Worm (Caenorhabditis elegans) whole organism, L2 larva: ENCODE measurements around the gene F01G12.18.

Source experiments
- C34F6.9 ChIP-seq: fragments of 150-350 bp; optimal IDR thresholded peaks from 2 replicates; lab custom pipeline; 2014; ENCODE audit warnings: missing biosample characterization, missing genetic modification characterization
- F13H6.1 ChIP-seq: sonication (generic microtip); optimal IDR thresholded peaks from 2 replicates; lab custom pipeline; 2016; ENCODE audit warnings: missing genetic modification characterization, missing compliant biosample characterization
- R02D3.7 ChIP-seq: fragments of 150-350 bp; optimal IDR thresholded peaks from 2 replicates; lab custom pipeline; 2014; ENCODE audit warnings: missing biosample characterization, missing genetic modification characterization
- Y55F3AM.14 ChIP-seq: fragments of 200-800 bp; sonication (Bioruptor generic); optimal IDR thresholded peaks from 2 replicates; lab custom pipeline; 2018; ENCODE audit warnings: mild to moderate bottlenecking, missing genetic modification characterization, missing compliant biosample characterization
- ZK546.5 ChIP-seq: sonication (generic microtip); optimal IDR thresholded peaks from 2 replicates; lab custom pipeline; 2017; ENCODE audit warnings: missing biosample characterization, missing genetic modification characterization
- alr-1 ChIP-seq: fragments of 150-350 bp; optimal IDR thresholded peaks from 2 replicates; lab custom pipeline; 2014; ENCODE audit warnings: missing biosample characterization, missing genetic modification characterization
- aly-2 ChIP-seq: fragments of 150-350 bp; optimal IDR thresholded peaks from 2 replicates; lab custom pipeline; 2014; ENCODE audit warnings: missing biosample characterization, missing genetic modification characterization
- ama-1 ChIP-seq: fragments of 150-350 bp; optimal IDR thresholded peaks from 2 replicates; lab custom pipeline; 2018; ENCODE audit warnings: inconsistent platforms
- blmp-1 ChIP-seq: sonication (generic microtip); optimal IDR thresholded peaks from 2 replicates; lab custom pipeline; 2017; ENCODE audit warnings: missing genetic modification characterization, mild to moderate bottlenecking, missing compliant biosample characterization, antibody characterized with exemption, moderate library complexity; ENCODE audit not compliant: insufficient read depth
- ceh-16 ChIP-seq: fragments of 150-350 bp; optimal IDR thresholded peaks from 2 replicates; lab custom pipeline; 2014; ENCODE audit warnings: missing biosample characterization, missing genetic modification characterization
- ceh-82 ChIP-seq: fragments of 150-350 bp; optimal IDR thresholded peaks from 2 replicates; lab custom pipeline; 2014; ENCODE audit warnings: missing biosample characterization, missing genetic modification characterization
- crh-2 ChIP-seq: sonication (generic microtip); optimal IDR thresholded peaks from 2 replicates; lab custom pipeline; 2017; ENCODE audit warnings: missing biosample characterization, missing genetic modification characterization
- dmd-4 ChIP-seq: sonication (generic microtip); optimal IDR thresholded peaks from 2 replicates; lab custom pipeline; 2017; ENCODE audit warnings: missing biosample characterization, missing genetic modification characterization
- egl-27 ChIP-seq: sonication (generic microtip); optimal IDR thresholded peaks from 3 replicates; lab custom pipeline; 2017; ENCODE audit warnings: missing biosample characterization, missing genetic modification reagents, missing genetic modification characterization
- elt-1 ChIP-seq: fragments of 150-350 bp; optimal IDR thresholded peaks from 2 replicates; lab custom pipeline; 2014; ENCODE audit warnings: missing biosample characterization, missing genetic modification characterization
- elt-3 ChIP-seq: sonication (generic microtip); optimal IDR thresholded peaks from 2 replicates; lab custom pipeline; 2017; ENCODE audit warnings: missing biosample characterization, missing genetic modification characterization
- fos-1 ChIP-seq: fragments of 150-350 bp; optimal IDR thresholded peaks from 2 replicates; lab custom pipeline; 2014; ENCODE audit warnings: missing biosample characterization, missing genetic modification characterization
- gmeb-1 ChIP-seq: fragments of 150-350 bp; optimal IDR thresholded peaks from 2 replicates; lab custom pipeline; 2014; ENCODE audit warnings: missing biosample characterization, missing genetic modification characterization
- lin-11 ChIP-seq: fragments of 150-350 bp; sonication (generic microtip); optimal IDR thresholded peaks from 2 replicates; lab custom pipeline; 2014; ENCODE audit warnings: missing biosample characterization, missing genetic modification characterization, inconsistent platforms, mixed read lengths
- lin-13 ChIP-seq: fragments of 150-350 bp; optimal IDR thresholded peaks from 2 replicates; lab custom pipeline; 2014; ENCODE audit warnings: missing biosample characterization, missing genetic modification reagents, missing genetic modification characterization
- lin-39 ChIP-seq: fragments of 150-350 bp; optimal IDR thresholded peaks from 2 replicates; lab custom pipeline; 2014; ENCODE audit warnings: missing biosample characterization, missing genetic modification reagents, missing genetic modification characterization
- lsy-2 ChIP-seq, 2 experiments: fragments of 150-350 bp in 1 of 2; sonication (generic microtip) in 1 of 2; optimal IDR thresholded peaks; 2 replicates each; lab custom pipeline; 2014 to 2017; ENCODE audit warnings: missing biosample characterization in 2 of 2, missing genetic modification characterization in 2 of 2
- mab-5 ChIP-seq: fragments of 150-350 bp; optimal IDR thresholded peaks from 2 replicates; lab custom pipeline; 2014; ENCODE audit warnings: missing biosample characterization, missing genetic modification characterization
- mbf-1 ChIP-seq: sonication (generic microtip); optimal IDR thresholded peaks from 2 replicates; lab custom pipeline; 2017; ENCODE audit warnings: missing biosample characterization, missing genetic modification characterization
- mdl-1 ChIP-seq, 2 experiments: fragments of 150-350 bp in 1 of 2; sonication (generic microtip) in 1 of 2; optimal IDR thresholded peaks; 2 replicates each; lab custom pipeline; 2017; ENCODE audit warnings: missing biosample characterization in 2 of 2, missing genetic modification characterization in 2 of 2
- nhr-10 ChIP-seq: sonication (generic microtip); optimal IDR thresholded peaks from 2 replicates; lab custom pipeline; 2017; ENCODE audit warnings: missing biosample characterization, missing genetic modification characterization
- nhr-11 ChIP-seq: fragments of 150-350 bp; optimal IDR thresholded peaks from 2 replicates; lab custom pipeline; 2014; ENCODE audit warnings: missing biosample characterization, missing genetic modification characterization
- nhr-12 ChIP-seq: fragments of 150-350 bp; optimal IDR thresholded peaks from 2 replicates; lab custom pipeline; 2014; ENCODE audit warnings: missing biosample characterization, missing genetic modification characterization
- nhr-129 ChIP-seq: fragments of 150-350 bp; optimal IDR thresholded peaks from 2 replicates; lab custom pipeline; 2014; ENCODE audit warnings: missing biosample characterization, missing genetic modification characterization
- nhr-21 ChIP-seq: fragments of 150-350 bp; optimal IDR thresholded peaks from 2 replicates; lab custom pipeline; 2014; ENCODE audit warnings: missing biosample characterization, missing genetic modification characterization
- nhr-23 ChIP-seq: fragments of 150-350 bp; optimal IDR thresholded peaks from 2 replicates; lab custom pipeline; 2014; ENCODE audit warnings: missing biosample characterization, missing genetic modification reagents, missing genetic modification characterization
- nhr-237 ChIP-seq: fragments of 150-350 bp; optimal IDR thresholded peaks from 2 replicates; lab custom pipeline; 2014; ENCODE audit warnings: missing biosample characterization, missing genetic modification characterization
- nhr-25 ChIP-seq: fragments of 150-350 bp; sonication (generic microtip); optimal IDR thresholded peaks from 3 replicates; lab custom pipeline; 2014; ENCODE audit warnings: missing biosample characterization, missing genetic modification characterization
- nhr-6 ChIP-seq: fragments of 150-350 bp; optimal IDR thresholded peaks from 2 replicates; lab custom pipeline; 2014; ENCODE audit warnings: missing biosample characterization, missing genetic modification characterization
- nhr-77 ChIP-seq: fragments of 150-350 bp; optimal IDR thresholded peaks from 2 replicates; lab custom pipeline; 2014; ENCODE audit warnings: missing biosample characterization, missing genetic modification characterization
- peb-1 ChIP-seq: fragments of 150-350 bp; optimal IDR thresholded peaks from 2 replicates; lab custom pipeline; 2014; ENCODE audit warnings: missing biosample characterization, missing genetic modification characterization
- sem-4 ChIP-seq: fragments of 150-350 bp; optimal IDR thresholded peaks from 2 replicates; lab custom pipeline; 2014; ENCODE audit warnings: missing biosample characterization, missing genetic modification reagents, missing genetic modification characterization
- skn-1 ChIP-seq: sonication (generic microtip); optimal IDR thresholded peaks from 2 replicates; lab custom pipeline; 2017; ENCODE audit warnings: missing biosample characterization, missing genetic modification characterization
- sma-3 ChIP-seq: sonication (generic microtip); optimal IDR thresholded peaks from 2 replicates; lab custom pipeline; 2016; ENCODE audit warnings: missing genetic modification reagents, missing genetic modification characterization, missing compliant biosample characterization
- sma-9 ChIP-seq, 2 experiments: fragments of 150-350 bp in 1 of 2; sonication (generic microtip) in 1 of 2; optimal IDR thresholded peaks; 2 replicates each; lab custom pipeline; 2014 to 2016; ENCODE audit warnings: missing genetic modification characterization in 2 of 2, mild to moderate bottlenecking in 1 of 2, missing biosample characterization in 1 of 2, missing compliant biosample characterization in 1 of 2, missing genetic modification reagents in 1 of 2, moderate library complexity in 1 of 2
- snpc-4 ChIP-seq: fragments of 150-350 bp; optimal IDR thresholded peaks from 2 replicates; lab custom pipeline; 2014; ENCODE audit warnings: missing biosample characterization, missing genetic modification characterization
- unc-39 ChIP-seq: fragments of 150-350 bp; optimal IDR thresholded peaks from 2 replicates; lab custom pipeline; 2014; ENCODE audit warnings: missing biosample characterization, missing genetic modification characterization
- unc-55 ChIP-seq: fragments of 150-350 bp; sonication (generic microtip); optimal IDR thresholded peaks from 3 replicates; lab custom pipeline; 2014; ENCODE audit warnings: missing biosample characterization, missing genetic modification reagents, missing genetic modification characterization
- unc-62 ChIP-seq: fragments of 150-350 bp; optimal IDR thresholded peaks from 2 replicates; lab custom pipeline; 2014; ENCODE audit warnings: missing biosample characterization, missing genetic modification reagents, missing genetic modification characterization
- zag-1 ChIP-seq: fragments of 150-350 bp; optimal IDR thresholded peaks from 2 replicates; lab custom pipeline; 2014; ENCODE audit warnings: missing biosample characterization, missing genetic modification characterization
- ztf-1 ChIP-seq: fragments of 200-800 bp; sonication (Bioruptor generic); conservative IDR thresholded peaks from 2 replicates; pipeline ENCODE4 v1.3.6; 2022; ENCODE audit warnings: missing genetic modification characterization, missing compliant biosample characterization
- ztf-11 ChIP-seq: sonication (generic microtip); optimal IDR thresholded peaks from 2 replicates; lab custom pipeline; 2017; ENCODE audit warnings: missing biosample characterization, missing genetic modification characterization
- ztf-4 ChIP-seq: fragments of 150-350 bp; optimal IDR thresholded peaks from 2 replicates; lab custom pipeline; 2014; ENCODE audit warnings: missing biosample characterization, missing genetic modification characterization

The F01G12.18 gene

DNA sequence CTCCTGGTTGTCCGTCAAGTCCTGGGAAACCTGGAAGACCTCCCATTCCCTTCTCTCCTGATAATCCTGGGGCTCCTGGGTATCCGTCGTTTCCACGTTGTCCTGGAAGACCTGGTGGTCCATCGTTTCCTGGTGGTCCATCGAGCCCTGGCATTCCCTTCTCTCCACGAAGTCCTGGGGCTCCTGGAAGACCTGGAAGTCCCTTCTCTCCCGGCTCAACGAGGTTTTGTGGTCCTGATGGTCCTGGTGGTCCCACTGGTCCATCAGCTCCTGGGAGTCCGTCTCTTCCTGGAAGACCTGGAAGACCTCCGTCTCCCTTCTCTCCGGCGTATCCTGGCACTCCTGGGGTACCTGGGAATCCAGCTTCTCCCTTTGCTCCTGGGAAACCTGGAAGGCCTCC is 16.4 kb downstream of the F01G12.18 start:
- TF ChIP-seq elt-3 (tag; lab: Kevin White, UChicago): no peak
- no peak for TF ChIP-seq nhr-25 (tag; lab: Kevin White, UChicago)
- TF ChIP-seq elt-1 (tag; lab: Kevin White, UChicago): no peak
- TF ChIP-seq gmeb-1 (tag; lab: Kevin White, UChicago): no peak
- TF ChIP-seq blmp-1 (tag; lab: Kevin White, UChicago): no peak
- TF ChIP-seq sma-3 (GFP tag; lab: Kevin White, UChicago): no peak
- no peak for TF ChIP-seq C34F6.9
- no peak for TF ChIP-seq nhr-11 (tag; lab: Kevin White, UChicago)
- no peak for TF ChIP-seq mbf-1
- no peak for TF ChIP-seq nhr-12 (tag; lab: Kevin White, UChicago)
- TF ChIP-seq lin-13 (GFP tag; lab: Kevin White, UChicago): no peak

DNA sequence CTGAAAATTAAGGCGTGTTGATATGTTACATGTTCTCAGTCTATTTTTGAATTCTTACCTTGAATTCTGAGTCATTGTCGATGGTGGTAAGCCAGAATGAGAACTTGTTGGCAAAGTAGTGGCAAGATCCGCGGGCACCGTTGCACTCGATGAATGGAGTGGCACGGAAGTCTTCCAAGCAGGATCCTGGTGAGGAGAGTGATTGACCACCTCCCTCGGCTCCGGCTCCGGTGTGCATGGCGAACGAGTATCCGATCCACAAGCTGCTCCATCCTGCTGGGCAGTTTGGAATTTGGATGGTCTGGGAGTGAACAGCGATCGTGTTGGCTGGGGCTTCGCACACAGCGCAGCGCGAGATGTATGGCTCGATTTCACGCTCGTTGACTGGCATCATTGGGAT is 17.2 kb downstream of the F01G12.18 start:
- no peak for TF ChIP-seq lin-39 (tag; lab: Kevin White, UChicago)
- no peak for TF ChIP-seq ceh-82 (tag; lab: Kevin White, UChicago)
- TF ChIP-seq mab-5 (tag; lab: Kevin White, UChicago): no peak
- no peak for TF ChIP-seq nhr-237
- TF ChIP-seq R02D3.7 (tag; lab: Kevin White, UChicago): no peak

DNA sequence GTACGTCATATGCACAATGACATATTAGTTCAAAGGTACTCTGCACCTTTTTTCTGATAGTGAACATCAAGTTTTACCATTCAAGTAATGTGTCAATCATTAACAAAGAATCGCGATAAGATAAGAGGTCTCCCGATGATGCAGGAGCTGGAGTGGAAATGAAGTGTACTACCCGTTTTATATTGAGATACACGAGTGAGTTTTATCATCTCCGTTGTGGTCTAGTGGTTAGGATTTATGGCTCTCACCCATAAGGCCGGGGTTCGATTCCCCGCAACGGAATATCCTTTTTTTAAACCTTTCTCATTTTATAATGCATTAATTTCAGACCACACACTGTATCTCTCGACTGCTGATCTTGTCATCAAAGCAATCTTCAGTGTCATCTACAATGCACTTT is 20.4 kb downstream of the F01G12.18 start:
- TF ChIP-seq alr-1 (tag; lab: Kevin White, UChicago) (no peak), mbf-1 (no peak), aly-2 (tag; lab: Kevin White, UChicago) (no peak), Y55F3AM.14 (GFP tag; lab: Kevin White, UChicago) (peak; percentile 18), nhr-77 (no peak), unc-62 (GFP tag; lab: Kevin White, UChicago) (no peak), lin-13 (GFP tag; lab: Kevin White, UChicago) (peak; percentile 17), crh-2 (peak; percentile 77), nhr-25 (tag; lab: Kevin White, UChicago) (no peak), nhr-23 (tag; lab: Kevin White, UChicago) (no peak), nhr-10 (tag; lab: Kevin White, UChicago) (no peak), lin-39 (tag; lab: Kevin White, UChicago) (no peak), unc-55 (GFP tag; lab: Kevin White, UChicago) (peak; percentile 24), mab-5 (tag; lab: Kevin White, UChicago) (no peak), elt-1 (tag; lab: Kevin White, UChicago) (no peak), R02D3.7 (tag; lab: Kevin White, UChicago) (no peak), unc-39 (tag; lab: Kevin White, UChicago) (no peak), nhr-237 (no peak), egl-27 (peak; percentile 26), mdl-1 (tag; optimal IDR thresholded peaks at IDR 0.05; lab: Kevin White, UChicago) (peak in 1 of 2 experiments; percentile 18), gmeb-1 (tag; lab: Kevin White, UChicago) (peak; percentile 60), nhr-21 (tag; lab: Kevin White, UChicago) (peak; percentile 57), nhr-129 (peak; percentile 68), nhr-12 (tag; lab: Kevin White, UChicago) (no peak), lsy-2 (tag; optimal IDR thresholded peaks at IDR 0.05; lab: Kevin White, UChicago) (peak in 1 of 2 experiments; percentile 51), snpc-4 (tag; lab: Kevin White, UChicago) (no peak), sma-3 (GFP tag; lab: Kevin White, UChicago) (peak; percentile 56), ztf-4 (tag; lab: Kevin White, UChicago) (no peak), C34F6.9 (peak; percentile 4), sma-9 (GFP tag; optimal IDR thresholded peaks at IDR 0.05; lab: Kevin White, UChicago) (peak; percentile 86), sma-9 (tag; optimal IDR thresholded peaks at IDR 0.05; lab: Kevin White, UChicago) (no peak), ama-1 (lab: Kevin White, UChicago) (no peak), sem-4 (tag; lab: Kevin White, UChicago) (no peak), peb-1 (no peak), ztf-1 (GFP tag; lab: Robert Waterston, UW) (no peak), zag-1 (no peak), F13H6.1 (peak; percentile 42), nhr-6 (peak; percentile 25), ceh-82 (tag; lab: Kevin White, UChicago) (no peak), ceh-16 (no peak), elt-3 (tag; lab: Kevin White, UChicago) (no peak), lin-11 (tag; lab: Kevin White, UChicago) (no peak), dmd-4 (tag; lab: Kevin White, UChicago) (no peak), blmp-1 (tag; lab: Kevin White, UChicago) (no peak), fos-1 (peak; percentile 94), nhr-11 (tag; lab: Kevin White, UChicago) (no peak), ZK546.5 (tag; lab: Kevin White, UChicago) (no peak), ztf-11 (tag; lab: Kevin White, UChicago) (no peak), skn-1 (no peak)
